Worm (Caenorhabditis elegans): ENCODE results near the gene fbxb-44.

ce11 chrII:1490813-1491212 lies 47.9 kb upstream of the fbxb-44 start:
- TF ChIP-seq unc-3 (GFP tag; conservative IDR thresholded peaks at IDR 0.05) (no peak), unc-3 (tag; optimal IDR thresholded peaks at IDR 0.05) (no peak), sox-4 (tag; optimal IDR thresholded peaks at IDR 0.05) (no peak), F13H6.1 (tag; optimal IDR thresholded peaks at IDR 0.05) (no peak), ceh-24 (tag; optimal IDR thresholded peaks at IDR 0.05) (no peak), elt-2 (tag; optimal IDR thresholded peaks at IDR 0.05) (no peak), ztf-16 (tag; optimal IDR thresholded peaks at IDR 0.05) (no peak), fkh-10 (GFP tag; optimal IDR thresholded peaks at IDR 0.05) (no peak), ceh-19 (GFP tag; optimal IDR thresholded peaks at IDR 0.05) (no peak), hlh-6 (tag; optimal IDR thresholded peaks at IDR 0.05) (no peak), ama-1 (optimal IDR thresholded peaks at IDR 0.05) (no peak)

Measured in whole organism, late embryonic.